Worm (Caenorhabditis elegans) whole organism, L4 larva: ENCODE measurements around the gene cha-1.

ENCODE experiments used
- D1046.2 ChIP-seq: fragments of 200-800 bp; sonication (Bioruptor generic); IDR thresholded peaks from 2 replicates; pipeline ENCODE4 v1.3.6; 2022; ENCODE audit warnings: missing genetic modification characterization, missing compliant biosample characterization
- F10B5.3 ChIP-seq: sonication (generic microtip); optimal IDR thresholded peaks from 2 replicates; lab custom pipeline; 2016; ENCODE audit warnings: mild to moderate bottlenecking, missing genetic modification characterization, missing compliant biosample characterization
- F37D6.2 ChIP-seq: sonication (generic microtip); optimal IDR thresholded peaks from 2 replicates; lab custom pipeline; 2016; ENCODE audit warnings: mild to moderate bottlenecking, missing genetic modification characterization, missing compliant biosample characterization
- R02D3.7 ChIP-seq: fragments of 150-350 bp; sonication (generic microtip); optimal IDR thresholded peaks from 3 replicates; lab custom pipeline; 2014; ENCODE audit warnings: missing biosample characterization, missing genetic modification characterization
- T20F7.1 ChIP-seq: fragments of 200-800 bp; sonication (Bioruptor generic); optimal IDR thresholded peaks from 2 replicates; lab custom pipeline; 2018; ENCODE audit warnings: mild to moderate bottlenecking, missing genetic modification characterization, missing compliant biosample characterization
- ZK337.2 ChIP-seq: fragments of 200-800 bp; sonication (Bioruptor generic); IDR thresholded peaks from 2 replicates; pipeline ENCODE4 v1.3.6; 2022; ENCODE audit warnings: missing genetic modification reagents, missing genetic modification characterization, missing compliant biosample characterization
- aha-1 ChIP-seq: fragments of 150-350 bp; peaks from one replicate; lab custom pipeline; 2014; ENCODE audit warnings: missing biosample characterization, missing genetic modification characterization
- ceh-20 ChIP-seq: fragments of 200-800 bp; sonication (Bioruptor generic); IDR thresholded peaks from 2 replicates; pipeline ENCODE4 v1.3.6; 2022; ENCODE audit warnings: missing genetic modification reagents, missing genetic modification characterization, missing compliant biosample characterization
- ctbp-1 ChIP-seq: fragments of 200-800 bp; sonication (Bioruptor generic); IDR thresholded peaks from 2 replicates; pipeline ENCODE4 v1.3.6; 2022; ENCODE audit warnings: missing genetic modification reagents, missing genetic modification characterization, missing compliant biosample characterization
- daf-16 ChIP-seq, 3 experiments: sonication (generic microtip); optimal IDR thresholded peaks; 2 replicates each; lab custom pipeline; 2016 to 2017; ENCODE audit warnings: missing genetic modification characterization in 3 of 3, missing genetic modification reagents in 3 of 3, mild to moderate bottlenecking in 2 of 3, missing compliant biosample characterization in 2 of 3, missing biosample characterization in 1 of 3, moderate library complexity in 1 of 3
- daf-19 ChIP-seq: fragments of 200-800 bp; sonication (Bioruptor generic); conservative IDR thresholded peaks from 2 replicates; pipeline ENCODE4 v1.3.6; 2022; ENCODE audit warnings: missing genetic modification characterization, missing compliant biosample characterization
- dmd-6 ChIP-seq: fragments of 200-800 bp; sonication (Bioruptor generic); IDR thresholded peaks from 2 replicates; pipeline ENCODE4 v1.3.6; 2022; ENCODE audit warnings: missing genetic modification reagents, missing genetic modification characterization, missing compliant biosample characterization
- duxl-1 ChIP-seq: sonication (generic microtip); optimal IDR thresholded peaks from 2 replicates; lab custom pipeline; 2016; ENCODE audit warnings: mild to moderate bottlenecking, missing genetic modification characterization, moderate library complexity, missing compliant biosample characterization; ENCODE audit not compliant: poor library complexity
- egl-43 ChIP-seq: fragments of 200-800 bp; sonication (Bioruptor generic); IDR thresholded peaks from 2 replicates; pipeline ENCODE4 v1.3.6; 2022; ENCODE audit warnings: missing genetic modification reagents, missing genetic modification characterization, missing compliant biosample characterization
- gei-8 ChIP-seq: fragments of 200-800 bp; sonication (Bioruptor generic); optimal IDR thresholded peaks from 2 replicates; lab custom pipeline; 2018; ENCODE audit warnings: mild to moderate bottlenecking, missing genetic modification characterization, missing compliant biosample characterization
- hif-1 ChIP-seq, 2 experiments: sonication (generic microtip); optimal IDR thresholded peaks; 2 replicates each; lab custom pipeline; 2016 to 2017; ENCODE audit warnings: missing compliant biosample characterization in 2 of 2, missing genetic modification characterization in 2 of 2, missing genetic modification reagents in 2 of 2, missing genotype in 2 of 2, mild to moderate bottlenecking in 1 of 2
- hlh-11 ChIP-seq: fragments of 200-800 bp; sonication (Bioruptor generic); optimal IDR thresholded peaks from 2 replicates; lab custom pipeline; 2018; ENCODE audit warnings: mild to moderate bottlenecking, missing genetic modification characterization, missing compliant biosample characterization
- jun-1 ChIP-seq: fragments of 150-350 bp; optimal IDR thresholded peaks from 2 replicates; lab custom pipeline; 2014; ENCODE audit warnings: missing biosample characterization, missing genetic modification reagents, missing genetic modification characterization
- lin-15B ChIP-seq: fragments of 150-350 bp; sonication (generic microtip); optimal IDR thresholded peaks from 3 replicates; lab custom pipeline; 2014; ENCODE audit warnings: missing biosample characterization, missing genetic modification characterization
- lin-29 ChIP-seq: fragments of 200-800 bp; sonication (Bioruptor generic); IDR thresholded peaks from 2 replicates; pipeline ENCODE4 v1.3.6; 2022; ENCODE audit warnings: missing genetic modification reagents, missing genetic modification characterization, missing compliant biosample characterization
- madf-5 ChIP-seq, 2 experiments: fragments of 200-800 bp; sonication (Bioruptor generic); IDR thresholded peaks; 2 replicates each; pipeline ENCODE4 v1.3.6; 2022; ENCODE audit warnings: missing compliant biosample characterization in 2 of 2, missing genetic modification characterization in 2 of 2
- mdl-1 ChIP-seq, 2 experiments: fragments of 150-350 bp in 1 of 2; sonication (generic microtip) in 1 of 2; optimal IDR thresholded peaks; 2 replicates each; lab custom pipeline; 2014 to 2017; ENCODE audit warnings: missing biosample characterization in 2 of 2, missing genetic modification characterization in 2 of 2
- mdt-29 ChIP-seq: fragments of 200-800 bp; sonication (Bioruptor generic); IDR thresholded peaks from 2 replicates; pipeline ENCODE4 v1.3.6; 2022; ENCODE audit warnings: missing genetic modification reagents, missing genetic modification characterization, missing compliant biosample characterization
- mes-2 ChIP-seq: sonication (generic microtip); optimal IDR thresholded peaks from 2 replicates; lab custom pipeline; 2016; ENCODE audit warnings: missing genotype, mild to moderate bottlenecking, missing genetic modification characterization, missing compliant biosample characterization; ENCODE audit not compliant: poor library complexity, severe bottlenecking
- nhr-102 ChIP-seq: sonication (generic microtip); optimal IDR thresholded peaks from 2 replicates; lab custom pipeline; 2016; ENCODE audit warnings: mild to moderate bottlenecking, missing genetic modification characterization, moderate library complexity, missing compliant biosample characterization
- nhr-25 ChIP-seq: sonication (generic microtip); optimal IDR thresholded peaks from 2 replicates; lab custom pipeline; 2017; ENCODE audit warnings: missing genetic modification characterization, mild to moderate bottlenecking, missing compliant biosample characterization, antibody characterized with exemption, moderate library complexity, borderline replicate concordance; ENCODE audit not compliant: insufficient read depth
- nhr-28 ChIP-seq: fragments of 150-350 bp; optimal IDR thresholded peaks from 2 replicates; lab custom pipeline; 2014; ENCODE audit warnings: missing biosample characterization, missing genetic modification characterization
- nhr-41 ChIP-seq: fragments of 200-800 bp; sonication (Bioruptor generic); IDR thresholded peaks from 2 replicates; pipeline ENCODE4 v1.3.6; 2022; ENCODE audit warnings: missing genetic modification reagents, missing genetic modification characterization, missing compliant biosample characterization
- nhr-42 ChIP-seq: fragments of 200-800 bp; sonication (Bioruptor generic); IDR thresholded peaks from 2 replicates; pipeline ENCODE4 v1.3.6; 2022; ENCODE audit warnings: missing genetic modification characterization, missing compliant biosample characterization
- nhr-48 ChIP-seq: sonication (generic microtip); optimal IDR thresholded peaks from 2 replicates; lab custom pipeline; 2016; ENCODE audit warnings: mild to moderate bottlenecking, missing genetic modification characterization, missing compliant biosample characterization
- nhr-76 ChIP-seq: fragments of 150-350 bp; optimal IDR thresholded peaks from 2 replicates; lab custom pipeline; 2014; ENCODE audit warnings: missing biosample characterization, missing genetic modification characterization
- php-3 ChIP-seq: fragments of 200-800 bp; sonication (Bioruptor generic); IDR thresholded peaks from 2 replicates; pipeline ENCODE4 v1.3.6; 2022; ENCODE audit warnings: missing genetic modification reagents, missing genetic modification characterization, missing compliant biosample characterization
- pqm-1 ChIP-seq: sonication (generic microtip); optimal IDR thresholded peaks from 2 replicates; lab custom pipeline; 2017; ENCODE audit warnings: missing biosample characterization, missing genetic modification characterization
- rbr-2 ChIP-seq: sonication (generic microtip); optimal IDR thresholded peaks from 2 replicates; lab custom pipeline; 2016; ENCODE audit warnings: missing genotype, missing genetic modification characterization, missing compliant biosample characterization
- saeg-2 ChIP-seq: fragments of 200-800 bp; sonication (Bioruptor generic); IDR thresholded peaks from 2 replicates; pipeline ENCODE4 v1.3.6; 2022; ENCODE audit warnings: missing genetic modification reagents, missing genetic modification characterization, missing compliant biosample characterization
- sdz-12 ChIP-seq: fragments of 200-800 bp; sonication (Bioruptor generic); optimal IDR thresholded peaks from 2 replicates; lab custom pipeline; 2018; ENCODE audit warnings: mild to moderate bottlenecking, missing genetic modification characterization, missing compliant biosample characterization
- set-16 ChIP-seq: fragments of 200-800 bp; sonication (Bioruptor generic); IDR thresholded peaks from 2 replicates; pipeline ENCODE4 v1.3.6; 2022; ENCODE audit warnings: missing genetic modification reagents, missing genetic modification characterization, missing compliant biosample characterization
- spr-1 ChIP-seq: sonication (generic microtip); optimal IDR thresholded peaks from 2 replicates; lab custom pipeline; 2016; ENCODE audit warnings: mild to moderate bottlenecking, missing genetic modification characterization, missing compliant biosample characterization
- tag-97 ChIP-seq: fragments of 200-800 bp; sonication (Bioruptor generic); IDR thresholded peaks from 2 replicates; pipeline ENCODE4 v1.3.6; 2022; ENCODE audit warnings: missing genetic modification characterization, missing compliant biosample characterization
- tra-1 ChIP-seq: fragments of 200-800 bp; sonication (Bioruptor generic); IDR thresholded peaks from 2 replicates; pipeline ENCODE4 v1.3.6; 2022; ENCODE audit warnings: missing genetic modification reagents, missing genetic modification characterization, missing compliant biosample characterization
- unc-39 ChIP-seq: sonication (generic microtip); optimal IDR thresholded peaks from 2 replicates; lab custom pipeline; 2017; ENCODE audit warnings: missing biosample characterization, missing genetic modification characterization
- unc-62 ChIP-seq, 3 experiments: fragments of 150-350 bp in 1 of 3; sonication (generic microtip); optimal IDR thresholded peaks in 2 of 3; peaks in 1 of 3; 1 replicate in 1 of 3; 2 replicates in 2 of 3; lab custom pipeline; 2014 to 2017; ENCODE audit warnings: missing biosample characterization in 3 of 3, missing genetic modification characterization in 3 of 3, missing genetic modification reagents in 3 of 3, missing genotype in 1 of 3
- zfp-2 ChIP-seq: sonication (generic microtip); optimal IDR thresholded peaks from 2 replicates; lab custom pipeline; 2016; ENCODE audit warnings: mild to moderate bottlenecking, missing genetic modification characterization, missing compliant biosample characterization
- zfp-3 ChIP-seq: fragments of 200-800 bp; sonication (Bioruptor generic); conservative IDR thresholded peaks from 2 replicates; pipeline ENCODE4 v1.3.6; 2022; ENCODE audit warnings: missing genetic modification reagents, missing genetic modification characterization, missing compliant biosample characterization
- zip-2 ChIP-seq: fragments of 150-350 bp; optimal IDR thresholded peaks from 2 replicates; lab custom pipeline; 2014; ENCODE audit warnings: missing biosample characterization, missing genetic modification characterization

Gene cha-1

DNA sequence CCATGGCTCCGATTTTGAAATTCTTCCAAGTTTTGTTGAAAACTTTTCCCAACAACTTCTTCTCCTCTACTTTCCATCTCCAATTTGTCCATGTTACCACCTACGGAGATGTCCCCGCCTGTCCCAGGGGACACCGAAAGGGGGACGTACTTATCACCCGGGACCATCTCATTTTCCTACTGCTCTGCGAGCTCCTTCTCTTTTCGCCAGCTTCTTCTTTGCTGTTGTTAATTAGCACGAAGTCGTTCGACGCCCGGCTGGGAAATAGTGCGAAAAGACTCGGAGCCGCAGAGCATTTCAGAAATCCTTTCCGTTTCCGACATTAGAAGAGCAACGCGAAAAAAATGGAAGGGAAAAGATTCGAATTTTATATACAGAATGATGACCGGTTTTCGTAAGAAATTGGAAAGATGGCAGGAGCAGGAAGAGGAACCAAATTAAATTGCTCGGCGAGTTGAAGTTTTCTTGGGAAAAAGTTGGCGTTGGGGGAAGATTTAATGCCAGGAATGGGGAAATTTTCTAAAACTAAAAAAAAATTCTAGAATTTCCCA lies 2.6 kb downstream of the cha-1 start:
- TF ChIP-seq unc-62 (GFP tag; optimal IDR thresholded peaks at IDR 0.05 in 1 of 2; lab: Kevin White, UChicago) (peak in 1 of 2 experiments; percentile 57), unc-62 (tag; optimal IDR thresholded peaks at IDR 0.05; lab: Kevin White, UChicago) (no peak), ctbp-1 (peak; percentile 9; the same call in 1 of the 2 replicates), daf-19 (GFP tag; lab: Robert Waterston, UW) (no peak), egl-43 (GFP tag; lab: Robert Waterston, UW) (0 out of 2 replicates have a peak, but pooled peaks have one; percentile 23), zip-2 (no peak), aha-1 (tag; lab: Kevin White, UChicago) (peak; percentile 67)

DNA sequence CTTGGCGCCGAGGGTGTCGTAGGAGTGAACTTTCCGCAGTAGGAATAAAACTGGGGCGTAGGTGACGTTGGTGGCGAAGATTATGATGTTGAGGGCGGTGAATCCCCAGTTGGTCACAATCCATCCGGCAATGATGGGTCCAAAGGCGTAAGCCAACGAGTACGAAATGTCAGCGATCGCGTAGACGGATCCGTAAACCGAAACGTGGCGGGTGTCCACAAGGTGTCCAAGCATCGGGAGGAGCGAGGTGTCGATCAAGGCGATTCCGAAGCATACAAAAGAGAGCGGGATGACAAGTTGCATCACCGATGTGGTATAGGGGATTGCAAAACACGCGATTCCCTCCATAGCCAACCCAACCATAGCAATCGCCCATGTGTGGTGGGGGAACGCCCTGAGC lies 5.8 kb downstream of the cha-1 start:
- TF ChIP-seq zfp-3 (GFP tag; lab: Robert Waterston, UW), result no peak
- TF ChIP-seq unc-39, result no peak
- no peak for TF ChIP-seq lin-15B (tag; lab: Kevin White, UChicago)
- TF ChIP-seq sdz-12 (GFP tag; lab: Kevin White, UChicago), result no peak
- no peak for TF ChIP-seq nhr-25 (tag; lab: Kevin White, UChicago)
- no peak for TF ChIP-seq ceh-20
- no peak for TF ChIP-seq ZK337.2 (GFP tag; lab: Robert Waterston, UW)
- TF ChIP-seq F10B5.3 (tag; lab: Kevin White, UChicago), result no peak
- no peak for TF ChIP-seq lin-29
- no peak for TF ChIP-seq spr-1 (tag; lab: Kevin White, UChicago)
- TF ChIP-seq F37D6.2 (tag; lab: Kevin White, UChicago), result no peak
- no peak for TF ChIP-seq nhr-42 (GFP tag; lab: Robert Waterston, UW)
- no peak for TF ChIP-seq nhr-76 (tag; lab: Kevin White, UChicago)
- no peak for TF ChIP-seq D1046.2 (GFP tag; lab: Robert Waterston, UW)
- TF ChIP-seq daf-16 (GFP tag; optimal IDR thresholded peaks at IDR 0.05; lab: Kevin White, UChicago), result no peak
- TF ChIP-seq daf-16 (tag; optimal IDR thresholded peaks at IDR 0.05; lab: Kevin White, UChicago), result no peak
- no peak for TF ChIP-seq madf-5 (GFP tag; IDR thresholded peaks at IDR 0.05; lab: Robert Waterston, UW)
- TF ChIP-seq T20F7.1 (GFP tag; lab: Kevin White, UChicago), result no peak
- no peak for TF ChIP-seq zfp-2 (tag; lab: Kevin White, UChicago)

DNA sequence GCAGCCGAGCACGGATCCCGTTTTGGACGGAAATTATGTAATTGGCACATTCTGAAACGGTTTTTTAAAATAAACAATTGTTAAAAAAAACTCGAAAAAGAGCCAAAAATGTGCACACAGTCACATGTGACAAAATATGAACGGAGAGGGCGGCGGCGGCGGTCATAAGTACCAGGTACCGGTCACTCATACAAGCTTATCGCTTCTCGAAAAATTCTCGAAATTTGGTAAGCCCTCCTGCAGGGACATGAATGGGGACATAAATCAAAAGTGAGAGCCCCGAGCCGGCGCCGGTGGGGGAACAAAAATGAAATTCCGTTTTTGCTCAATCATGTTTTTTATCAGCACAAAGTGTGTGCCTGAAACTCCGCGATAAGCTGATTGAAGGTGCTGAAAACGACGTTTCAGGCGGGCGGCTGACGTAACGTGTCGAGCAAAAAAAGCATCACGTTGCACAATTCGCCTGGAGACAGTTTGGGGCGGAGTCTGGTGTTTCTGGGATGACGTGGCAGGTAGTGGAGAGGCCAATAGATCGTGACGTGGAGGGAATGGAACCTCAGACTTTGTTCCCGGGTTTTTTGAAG lies 11.4 kb downstream of the cha-1 start, which contains the start of gene ltah-1.2:
TSS of gene ltah-1.2 (minus strand) at position 51 of the 584 bp plus-strand sequence.
- peak; percentile 54; the same call in 1 of the 2 replicates for TF ChIP-seq mdt-29 (GFP tag; lab: Robert Waterston, UW)
- peak; percentile 93 for TF ChIP-seq php-3 (GFP tag; lab: Robert Waterston, UW)
- no peak for TF ChIP-seq gei-8 (GFP tag; lab: Kevin White, UChicago)
- no peak for TF ChIP-seq nhr-25 (tag; lab: Kevin White, UChicago)
- TF ChIP-seq set-16 (GFP tag; lab: Robert Waterston, UW), result peak; percentile 52
- no peak for TF ChIP-seq jun-1 (tag; lab: Kevin White, UChicago)
- TF ChIP-seq nhr-48, result peak; percentile 40
- no peak for TF ChIP-seq tag-97 (GFP tag; lab: Robert Waterston, UW)
- no peak for TF ChIP-seq zfp-2 (tag; lab: Kevin White, UChicago)
- peak; percentile 31 for TF ChIP-seq nhr-28
- TF ChIP-seq rbr-2 (tag; lab: Kevin White, UChicago), result no peak
- no peak for TF ChIP-seq ZK337.2 (GFP tag; lab: Robert Waterston, UW)
- no peak for TF ChIP-seq mes-2 (tag; lab: Kevin White, UChicago)
- TF ChIP-seq ctbp-1, result peak; percentile 40; the same call in 1 of the 2 replicates
- peak; percentile 70; the same call in 1 of the 2 replicates for TF ChIP-seq tra-1 (GFP tag; lab: Robert Waterston, UW)
- TF ChIP-seq dmd-6 (GFP tag; lab: Robert Waterston, UW), result peak; percentile 93
- TF ChIP-seq hif-1 (tag; optimal IDR thresholded peaks at IDR 0.05; lab: Kevin White, UChicago), result no peak
- no peak for TF ChIP-seq saeg-2 (GFP tag; lab: Robert Waterston, UW)
- TF ChIP-seq R02D3.7 (tag; lab: Kevin White, UChicago), result no peak
- no peak for TF ChIP-seq mdl-1 (tag; optimal IDR thresholded peaks at IDR 0.05; lab: Kevin White, UChicago)
- peak; percentile 86 for TF ChIP-seq hlh-11 (tag; lab: Kevin White, UChicago)
- 0 out of 2 replicates have a peak, but pooled peaks have one; percentile 25 for TF ChIP-seq nhr-41
- TF ChIP-seq pqm-1, result peak; percentile 64
- TF ChIP-seq nhr-42 (GFP tag; lab: Robert Waterston, UW), result no peak
- TF ChIP-seq duxl-1 (tag; lab: Kevin White, UChicago), result no peak
- peak; percentile 30 for TF ChIP-seq nhr-102 (tag; lab: Kevin White, UChicago)
